Fruit fly (Drosophila melanogaster) whole organism, adult: ENCODE measurements around the gene GABA-B-R2.

Source experiments
- CG1620 ChIP-seq: fragments of 200-800 bp; sonication (Bioruptor generic); optimal IDR thresholded peaks from 2 replicates; lab custom pipeline; 2016; ENCODE audit warnings: missing biosample characterization, missing genetic modification characterization
- CG33017 ChIP-seq: fragments of 200-800 bp; sonication (Bioruptor generic); optimal IDR thresholded peaks from 2 replicates; lab custom pipeline; 2018; ENCODE audit warnings: missing biosample characterization, mild to moderate bottlenecking, missing genetic modification characterization, moderate library complexity
- CG5204 ChIP-seq: fragments of 200-800 bp; sonication (Bioruptor generic); optimal IDR thresholded peaks from 2 replicates; lab custom pipeline; 2016; ENCODE audit warnings: missing biosample characterization, missing genetic modification characterization
- CG7101 ChIP-seq: fragments of 200-800 bp; sonication (Bioruptor generic); optimal IDR thresholded peaks from 2 replicates; lab custom pipeline; 2018; ENCODE audit warnings: missing biosample characterization, mild to moderate bottlenecking, missing genetic modification characterization, moderate library complexity
- Clk ChIP-seq: fragments of 200-800 bp; sonication (Bioruptor generic); optimal IDR thresholded peaks from 2 replicates; lab custom pipeline; 2017; ENCODE audit warnings: missing biosample characterization, missing genetic modification characterization
- Mnt ChIP-seq: fragments of 200-800 bp; sonication (Bioruptor generic); optimal IDR thresholded peaks from 2 replicates; lab custom pipeline; 2016; ENCODE audit warnings: missing biosample characterization, mild to moderate bottlenecking, missing genetic modification characterization
- cnc ChIP-seq, 2 experiments: fragments of >200 bp; optimal IDR thresholded peaks; 2 replicates each; lab custom pipeline; 2017
- kay ChIP-seq: fragments of 200-800 bp; sonication (Bioruptor generic); peaks from one replicate; lab custom pipeline; 2016; ENCODE audit warnings: missing biosample characterization, missing genetic modification characterization, borderline replicate concordance
- ovo ChIP-seq: fragments of 200-800 bp; sonication (Bioruptor generic); optimal IDR thresholded peaks from 2 replicates; lab custom pipeline; 2016; ENCODE audit warnings: missing biosample characterization, missing genetic modification characterization
- pad ChIP-seq: fragments of 200-800 bp; sonication (Bioruptor generic); optimal IDR thresholded peaks from 3 replicates; lab custom pipeline; 2017; ENCODE audit warnings: missing biosample characterization, missing genetic modification characterization, mild to moderate bottlenecking, moderate library complexity, missing genetic modification reagents
- toe ChIP-seq: fragments of 200-800 bp; sonication (Bioruptor generic); optimal IDR thresholded peaks from 2 replicates; lab custom pipeline; 2016; ENCODE audit warnings: missing biosample characterization, missing genetic modification characterization

DNA sequence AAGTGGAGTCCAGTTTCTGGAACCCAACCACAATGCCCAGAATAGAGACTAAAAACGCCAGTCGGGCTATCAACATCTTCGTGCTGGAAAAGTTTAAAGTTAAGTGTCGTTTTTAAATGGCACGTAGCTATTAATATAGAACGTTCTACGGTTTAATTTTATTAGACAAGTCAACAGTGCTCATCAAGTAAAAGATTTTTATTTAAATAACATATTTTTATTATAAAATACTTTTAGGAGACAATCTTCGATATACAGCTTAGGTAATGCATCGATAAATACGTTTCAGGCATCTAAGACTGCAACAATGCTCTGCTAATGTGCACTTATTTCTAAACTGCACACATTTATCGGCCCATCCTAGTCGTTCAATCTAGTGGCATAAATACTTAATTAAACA lies 38.9 kb downstream of the GABA-B-R2 start, which contains the start of gene CG42869:
- no peak for TF ChIP-seq CG5204
- no peak for TF ChIP-seq toe (GFP tag; lab: Kevin White, UChicago)
- no peak for TF ChIP-seq cnc (optimal IDR thresholded peaks at IDR 0.05; lab: Kevin White, UChicago)
- no peak for TF ChIP-seq Clk (GFP tag; lab: Kevin White, UChicago)
- no peak for TF ChIP-seq pad
- TF ChIP-seq Mnt, result no peak
- no peak for TF ChIP-seq CG1620 (GFP tag; lab: Kevin White, UChicago)
- no peak for TF ChIP-seq CG7101 (tag; lab: Kevin White, UChicago)
- TF ChIP-seq ovo (GFP tag; lab: Kevin White, UChicago), result no peak
- TF ChIP-seq CG33017 (tag; lab: Kevin White, UChicago), result no peak
- no peak for TF ChIP-seq kay (GFP tag; lab: Kevin White, UChicago)
